Worm (Caenorhabditis elegans): ENCODE data around the gene K09C4.7.
A peak's percentile ranks its signal among the peaks of the same experiment; 100 is the strongest.

Gene K09C4.7

DNA sequence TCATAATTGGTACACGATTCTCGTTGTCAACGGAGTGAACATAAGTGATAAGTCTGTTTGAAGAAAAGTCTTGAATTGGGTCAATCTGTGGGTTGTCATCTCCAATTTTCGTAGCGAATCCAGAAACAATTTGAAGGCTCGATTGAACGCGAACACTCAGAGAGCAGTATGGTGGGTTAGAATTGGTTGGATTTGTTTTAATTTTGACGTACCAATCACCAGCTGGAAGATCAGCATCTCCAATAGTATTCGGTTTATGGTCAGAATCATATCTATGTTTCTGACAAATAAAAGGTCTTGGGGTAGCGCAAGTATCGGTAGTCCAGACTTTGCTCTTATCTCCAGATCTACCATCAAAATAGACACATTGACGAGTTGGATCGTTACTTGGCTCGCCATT is 42.1 kb upstream of the K09C4.7 start:
- TF ChIP-seq F39B2.1 (GFP tag; IDR thresholded peaks at IDR 0.05) (no peak), bed-2 (GFP tag; IDR thresholded peaks at IDR 0.05) (no peak), sea-2 (GFP tag; IDR thresholded peaks at IDR 0.05) (no peak), let-607 (tag; optimal IDR thresholded peaks at IDR 0.05) (no peak), ztf-22 (GFP tag; optimal IDR thresholded peaks at IDR 0.05) (no peak), egl-44 (GFP tag; IDR thresholded peaks at IDR 0.05) (no peak), K11D2.4 (GFP tag; IDR thresholded peaks at IDR 0.05) (no peak), C06A6.2 (GFP tag; conservative IDR thresholded peaks at IDR 0.05) (no peak), efl-1 (GFP tag; optimal IDR thresholded peaks at IDR 0.05) (no peak), xnd-1 (tag; optimal IDR thresholded peaks at IDR 0.05) (no peak)

DNA sequence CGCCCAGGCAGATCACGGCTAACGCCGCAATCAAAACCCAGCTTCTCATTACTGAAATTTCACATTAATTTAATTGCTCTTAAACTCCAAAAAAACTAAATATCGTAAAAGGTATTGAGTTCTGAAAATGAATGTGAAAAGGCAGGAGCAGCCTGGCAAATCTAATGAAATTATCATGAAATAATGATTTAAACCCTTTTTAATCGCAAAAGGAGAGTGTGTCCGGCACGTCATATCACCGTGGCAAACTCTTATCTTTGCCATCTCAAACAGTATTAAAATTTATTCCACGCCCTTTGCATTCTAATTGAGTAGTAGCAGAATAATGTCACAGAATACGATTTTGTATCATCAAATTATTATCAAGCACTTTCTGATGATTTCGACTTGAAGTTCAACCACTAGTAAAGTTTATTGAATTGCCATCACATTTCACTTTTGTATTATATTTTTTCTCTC is 37.3 kb upstream of the K09C4.7 start, which contains the start of gene F28B4.3:
F28B4.3 (minus strand) TSS at position 51 of the 459 bp plus-strand sequence.
- 0 out of 2 replicates have a peak, but pooled peaks have one; percentile 27 for TF ChIP-seq dox-1 (GFP tag; IDR thresholded peaks at IDR 0.05)
- TF ChIP-seq B0035.1 (tag; optimal IDR thresholded peaks at IDR 0.05) = no peak
- TF ChIP-seq dpl-1 (GFP tag; optimal IDR thresholded peaks at IDR 0.05) = no peak
- no peak for TF ChIP-seq ztf-3 (GFP tag; optimal IDR thresholded peaks at IDR 0.05)
- peak; percentile 96 for TF ChIP-seq nhr-80 (tag; optimal IDR thresholded peaks at IDR 0.05)
- no peak for TF ChIP-seq athp-1 (tag; optimal IDR thresholded peaks at IDR 0.05)
- peak; percentile 54 for TF ChIP-seq ets-4 (GFP tag; optimal IDR thresholded peaks at IDR 0.05)
- no peak for TF ChIP-seq ztf-25 (GFP tag; IDR thresholded peaks at IDR 0.05)
- TF ChIP-seq repo-1 (tag; optimal IDR thresholded peaks at IDR 0.05) = peak; percentile 78
- no peak for TF ChIP-seq gei-17 (GFP tag; optimal IDR thresholded peaks at IDR 0.05)
- TF ChIP-seq Y95B8A.8 (GFP tag; IDR thresholded peaks at IDR 0.05) = no peak
- no peak for TF ChIP-seq ztf-18 (tag; optimal IDR thresholded peaks at IDR 0.05)
- no peak for TF ChIP-seq hmg-20 (GFP tag; IDR thresholded peaks at IDR 0.05)
- no peak for TF ChIP-seq hsf-1 (GFP tag; IDR thresholded peaks at IDR 0.05)
- no peak for TF ChIP-seq C06A6.2 (GFP tag; conservative IDR thresholded peaks at IDR 0.05)

ce11 chrX:3243614-3244013 is 29.1 kb upstream of the K09C4.7 start, which contains the start of gene irg-7:
Gene irg-7, minus strand, starts transcription at chrX:3243636.
- no peak for TF ChIP-seq hlh-12 (tag; optimal IDR thresholded peaks at IDR 0.05)
- TF ChIP-seq let-526 (GFP tag; IDR thresholded peaks at IDR 0.05) = no peak
- TF ChIP-seq nhr-80 (tag; optimal IDR thresholded peaks at IDR 0.05) = peak; percentile 21
- TF ChIP-seq unc-62 (GFP tag; optimal IDR thresholded peaks at IDR 0.05) = no peak

ce11 chrX:3244402-3244801 is 28.3 kb upstream of the K09C4.7 start:
- TF ChIP-seq nhr-80 (tag; optimal IDR thresholded peaks at IDR 0.05) (peak; percentile 18), him-1 (tag; optimal IDR thresholded peaks at IDR 0.05) (no peak), aptf-2 (GFP tag; conservative IDR thresholded peaks at IDR 0.05) (no peak), ztf-3 (GFP tag; optimal IDR thresholded peaks at IDR 0.05) (no peak), snpc-1.1 (tag; optimal IDR thresholded peaks at IDR 0.05; ENCODE audit: insufficient read depth) (no peak)

DNA sequence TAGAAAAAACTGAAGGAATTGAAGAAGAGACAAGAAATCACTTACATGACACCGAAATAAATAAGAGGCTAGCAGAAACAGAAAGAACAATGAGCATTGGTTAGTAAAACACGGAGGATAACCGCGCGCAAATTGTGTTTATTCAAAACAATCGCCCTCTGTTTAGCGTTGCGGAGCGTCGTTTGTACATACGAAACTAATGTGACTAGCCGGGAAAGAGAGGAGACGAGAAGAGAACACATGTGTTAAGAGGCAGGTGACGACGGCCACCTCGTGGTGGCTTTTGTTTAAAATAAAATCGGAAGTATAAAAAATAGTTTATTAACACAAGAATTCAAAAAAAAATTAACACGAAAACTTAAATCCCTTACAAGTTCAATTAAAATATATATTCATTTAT is 26.9 kb upstream of the K09C4.7 start, which contains the start of gene F40F4.7:
F40F4.7 (minus strand) TSS at position 122 of the 400 bp plus-strand sequence.
- peak; percentile 3 for TF ChIP-seq tbp1 (GFP tag; optimal IDR thresholded peaks at IDR 0.05)
- TF ChIP-seq madf-10 (tag; optimal IDR thresholded peaks at IDR 0.05) = peak; percentile 3
- no peak for TF ChIP-seq sptf-2 (GFP tag; optimal IDR thresholded peaks at IDR 0.05)
- peak; percentile 27 for TF ChIP-seq somi-1 (GFP tag; optimal IDR thresholded peaks at IDR 0.05)
- no peak for TF ChIP-seq B0336.3 (GFP tag; IDR thresholded peaks at IDR 0.05)
- 0 out of 2 replicates have a peak, but pooled peaks have one; percentile 12 for TF ChIP-seq dox-1 (GFP tag; IDR thresholded peaks at IDR 0.05)
- TF ChIP-seq lin-54 (GFP tag; optimal IDR thresholded peaks at IDR 0.05) = peak; percentile 3
- no peak for TF ChIP-seq zfh-2 (GFP tag; conservative IDR thresholded peaks at IDR 0.05)
- TF ChIP-seq attf-5 (GFP tag; optimal IDR thresholded peaks at IDR 0.05) = peak; percentile 43
- no peak for TF ChIP-seq B0035.1 (tag; optimal IDR thresholded peaks at IDR 0.05)
- peak; percentile 60; the same call in 1 of the 2 replicates for TF ChIP-seq nfyb-1 (GFP tag; IDR thresholded peaks at IDR 0.05)
- TF ChIP-seq Y53G8AR.9 (GFP tag; conservative IDR thresholded peaks at IDR 0.05) = 0 out of 2 replicates have a peak, but pooled peaks have one; percentile 39
- TF ChIP-seq ceh-27 (GFP tag; optimal IDR thresholded peaks at IDR 0.05) = peak; percentile 32
- no peak for TF ChIP-seq bed-2 (GFP tag; IDR thresholded peaks at IDR 0.05)
- peak; percentile 53 for TF ChIP-seq lin-40 (tag; optimal IDR thresholded peaks at IDR 0.05)
- peak; percentile 69 for TF ChIP-seq nhr-80 (tag; optimal IDR thresholded peaks at IDR 0.05)
- TF ChIP-seq hmg-1.2 (GFP tag; IDR thresholded peaks at IDR 0.05) = 0 out of 2 replicates have a peak, but pooled peaks have one; percentile 7
